Fruit fly (Drosophila melanogaster) whole organism, embryonic: ENCODE data around the gene mRpL10.
A peak's percentile ranks its signal among the peaks of the same experiment; 100 is the strongest.

Experiments used
- ATbp ChIP-seq: fragments of 200-800 bp; sonication (Bioruptor generic); optimal IDR thresholded peaks from 2 replicates; lab custom pipeline; 2017; ENCODE audit warnings: missing biosample characterization, mild to moderate bottlenecking, missing genetic modification characterization, missing genetic modification reagents
- Atf3 ChIP-seq: fragments of 200-800 bp; sonication (Bioruptor generic); optimal IDR thresholded peaks from 3 replicates; lab custom pipeline; 2016; ENCODE audit warnings: missing biosample characterization, missing genetic modification characterization
- CG10321 ChIP-seq: fragments of 200-800 bp; sonication (Bioruptor generic); IDR thresholded peaks from 2 replicates; pipeline ENCODE4 v1.3.6; 2022; ENCODE audit warnings: missing biosample characterization, missing genetic modification characterization
- CG12219 ChIP-seq: fragments of 200-800 bp; sonication (Bioruptor generic); optimal IDR thresholded peaks from 3 replicates; lab custom pipeline; 2018; ENCODE audit warnings: missing biosample characterization, mild to moderate bottlenecking, missing genetic modification characterization
- CG1233 ChIP-seq: fragments of 200-800 bp; sonication (Bioruptor generic); optimal IDR thresholded peaks from 4 replicates; lab custom pipeline; 2018; ENCODE audit warnings: missing biosample characterization, mild to moderate bottlenecking, missing genetic modification characterization
- CG12769 ChIP-seq: fragments of 200-800 bp; sonication (Bioruptor generic); optimal IDR thresholded peaks from 2 replicates; lab custom pipeline; 2019; ENCODE audit warnings: missing biosample characterization, mild to moderate bottlenecking, missing genetic modification characterization, moderate library complexity
- CG13296 ChIP-seq: fragments of 200-800 bp; sonication (Bioruptor generic); optimal IDR thresholded peaks from 3 replicates; lab custom pipeline; 2018; ENCODE audit warnings: missing biosample characterization, mild to moderate bottlenecking, missing genetic modification characterization
- CG13624 ChIP-seq: fragments of 200-800 bp; sonication (Bioruptor generic); optimal IDR thresholded peaks from 2 replicates; lab custom pipeline; 2016; ENCODE audit warnings: missing biosample characterization, missing genetic modification characterization
- CG16813 ChIP-seq: fragments of 200-800 bp; sonication (Bioruptor generic); IDR thresholded peaks from 3 replicates; pipeline ENCODE4 v1.3.6; 2022; ENCODE audit warnings: missing biosample characterization, missing genetic modification characterization; ENCODE audit not compliant: partially characterized antibody
- CG17829 ChIP-seq: fragments of 200-800 bp; optimal IDR thresholded peaks from 2 replicates; lab custom pipeline; 2019; ENCODE audit warnings: missing biosample characterization, mild to moderate bottlenecking, missing genetic modification characterization, moderate library complexity
- CG18619 ChIP-seq: fragments of 200-800 bp; sonication (Bioruptor generic); optimal IDR thresholded peaks from 3 replicates; lab custom pipeline; 2017; ENCODE audit warnings: missing biosample characterization, mild to moderate bottlenecking, missing genetic modification characterization
- CG18764 ChIP-seq: fragments of 200-800 bp; sonication (Bioruptor generic); optimal IDR thresholded peaks from 3 replicates; lab custom pipeline; 2016; ENCODE audit warnings: missing biosample characterization, missing genetic modification characterization
- CG4404 ChIP-seq: fragments of 200-800 bp; sonication (Bioruptor generic); IDR thresholded peaks from 2 replicates; pipeline ENCODE4 v1.3.6; 2022; ENCODE audit warnings: missing biosample characterization, missing genetic modification characterization
- CG4617 ChIP-seq: fragments of 200-800 bp; sonication (Bioruptor generic); optimal IDR thresholded peaks from 3 replicates; lab custom pipeline; 2016; ENCODE audit warnings: missing biosample characterization, missing genetic modification characterization, borderline replicate concordance
- CG6683 ChIP-seq: fragments of 200-800 bp; sonication (Bioruptor generic); optimal IDR thresholded peaks from 2 replicates; lab custom pipeline; 2017; ENCODE audit warnings: missing biosample characterization, mild to moderate bottlenecking, missing genetic modification characterization, missing genetic modification reagents
- CG7786 ChIP-seq: fragments of 200-800 bp; sonication (Bioruptor generic); optimal IDR thresholded peaks from 2 replicates; lab custom pipeline; 2016; ENCODE audit warnings: missing biosample characterization, missing genetic modification characterization
- CG9876 ChIP-seq: fragments of 200-800 bp; sonication (Bioruptor generic); optimal IDR thresholded peaks from 2 replicates; lab custom pipeline; 2016; ENCODE audit warnings: missing biosample characterization, missing genetic modification characterization
- Dad ChIP-seq: fragments of 200-800 bp; sonication (Bioruptor generic); optimal IDR thresholded peaks from 3 replicates; lab custom pipeline; 2016; ENCODE audit warnings: missing biosample characterization, missing genetic modification characterization
- Dip3 ChIP-seq: fragments of 200-800 bp; sonication (Bioruptor generic); optimal IDR thresholded peaks from 3 replicates; lab custom pipeline; 2016; ENCODE audit warnings: missing biosample characterization, missing genetic modification characterization
- Ets65A ChIP-seq: fragments of 200-800 bp; sonication (Bioruptor generic); peaks from one replicate; lab custom pipeline; 2016; ENCODE audit warnings: missing biosample characterization, missing genetic modification characterization
- H2.0 ChIP-seq: fragments of 200-800 bp; sonication (Bioruptor generic); IDR thresholded peaks from 2 replicates; pipeline ENCODE4 v1.3.6; 2022; ENCODE audit warnings: missing biosample characterization, missing genetic modification characterization
- HLH4C ChIP-seq: fragments of 200-800 bp; sonication (Bioruptor generic); IDR thresholded peaks from 3 replicates; pipeline ENCODE4 v1.3.6; 2022; ENCODE audit warnings: missing biosample characterization, missing genetic modification characterization; ENCODE audit not compliant: partially characterized antibody
- Hsf ChIP-seq: fragments of 200-800 bp; sonication (Bioruptor generic); optimal IDR thresholded peaks from 3 replicates; lab custom pipeline; 2016; ENCODE audit warnings: missing biosample characterization, missing genetic modification characterization
- Lpt ChIP-seq: fragments of >200 bp; optimal IDR thresholded peaks from 2 replicates; lab custom pipeline; 2018; ENCODE audit warnings: missing biosample characterization, missing genetic modification characterization
- Nf-YB ChIP-seq: fragments of 200-800 bp; sonication (Bioruptor generic); optimal IDR thresholded peaks from 3 replicates; lab custom pipeline; 2019; ENCODE audit warnings: missing biosample characterization, mild to moderate bottlenecking, missing genetic modification characterization, moderate library complexity
- Nf-YC ChIP-seq: fragments of 200-800 bp; optimal IDR thresholded peaks from 3 replicates; lab custom pipeline; 2019; ENCODE audit warnings: missing biosample characterization, mild to moderate bottlenecking, missing genetic modification characterization, moderate library complexity
- NfI ChIP-seq: fragments of 200-800 bp; sonication (Bioruptor generic); optimal IDR thresholded peaks from 3 replicates; lab custom pipeline; 2018; ENCODE audit warnings: missing biosample characterization, mild to moderate bottlenecking, missing genetic modification characterization, moderate library complexity
- Rfx ChIP-seq: fragments of 200-800 bp; sonication (Bioruptor generic); IDR thresholded peaks from 2 replicates; pipeline ENCODE4 v1.3.6; 2022; ENCODE audit warnings: missing biosample characterization, missing genetic modification characterization
- Rx ChIP-seq: fragments of 200-800 bp; sonication (Bioruptor generic); IDR thresholded peaks from 2 replicates; pipeline ENCODE4 v1.3.6; 2022; ENCODE audit warnings: missing biosample characterization, missing genetic modification characterization
- Side ChIP-seq: fragments of 200-800 bp; sonication (Bioruptor generic); optimal IDR thresholded peaks from 2 replicates; lab custom pipeline; 2016; ENCODE audit warnings: missing biosample characterization, missing genetic modification characterization
- Tbp ChIP-seq: fragments of >200 bp; optimal IDR thresholded peaks from 2 replicates; lab custom pipeline; 2018; ENCODE audit warnings: missing biosample characterization, missing genetic modification characterization
- Trl ChIP-seq, 3 experiments: fragments of >200 bp in 2 of 3; fragments of 200-800 bp in 1 of 3; sonication (Bioruptor generic) in 1 of 3; optimal IDR thresholded peaks; 2 replicates in 1 of 3; 3 replicates in 2 of 3; lab custom pipeline; 2016 to 2017; ENCODE audit warnings: missing biosample characterization in 1 of 3, missing genetic modification characterization in 1 of 3
- ap ChIP-seq: fragments of 200-800 bp; sonication (Bioruptor generic); IDR thresholded peaks from 2 replicates; pipeline ENCODE4 v1.3.6; 2022; ENCODE audit warnings: missing biosample characterization, missing genetic modification characterization
- caup ChIP-seq: fragments of 200-800 bp; sonication (Bioruptor generic); optimal IDR thresholded peaks from 3 replicates; lab custom pipeline; 2017; ENCODE audit warnings: missing biosample characterization, mild to moderate bottlenecking, missing genetic modification characterization, moderate library complexity; ENCODE audit not compliant: severe bottlenecking
- crol ChIP-seq: fragments of 200-800 bp; sonication (Bioruptor generic); IDR thresholded peaks from 2 replicates; pipeline ENCODE4 v1.3.6; 2022; ENCODE audit warnings: missing biosample characterization, missing genetic modification characterization
- fru ChIP-seq: fragments of >200 bp; optimal IDR thresholded peaks from 2 replicates; lab custom pipeline; 2017
- h ChIP-seq: fragments of >200 bp; optimal IDR thresholded peaks from 2 replicates; lab custom pipeline; 2017
- ham ChIP-seq: fragments of 200-800 bp; sonication (Bioruptor generic); IDR thresholded peaks from 2 replicates; pipeline ENCODE4 v1.3.6; 2022; ENCODE audit warnings: missing biosample characterization, missing genetic modification characterization
- inv ChIP-seq: fragments of 200-800 bp; sonication (Bioruptor generic); IDR thresholded peaks from 2 replicates; pipeline ENCODE4 v1.3.6; 2022; ENCODE audit warnings: missing biosample characterization, missing genetic modification characterization; ENCODE audit not compliant: partially characterized antibody
- knrl ChIP-seq: fragments of 200-800 bp; sonication (Bioruptor generic); IDR thresholded peaks from 3 replicates; pipeline ENCODE4 v1.3.6; 2022; ENCODE audit warnings: missing biosample characterization, missing genetic modification characterization; ENCODE audit not compliant: partially characterized antibody
- lola ChIP-seq, 3 experiments: fragments of >200 bp in 2 of 3; fragments of 200-800 bp in 1 of 3; sonication (Bioruptor generic) in 1 of 3; optimal IDR thresholded peaks; 2 replicates each; lab custom pipeline; 2017 to 2019; ENCODE audit warnings: missing biosample characterization in 3 of 3, missing genetic modification characterization in 3 of 3, mild to moderate bottlenecking in 1 of 3, moderate library complexity in 1 of 3
- nau ChIP-seq: fragments of 200-800 bp; sonication (Bioruptor generic); optimal IDR thresholded peaks from 3 replicates; lab custom pipeline; 2017; ENCODE audit warnings: missing biosample characterization, mild to moderate bottlenecking, missing genetic modification characterization, missing genetic modification reagents
- phol ChIP-seq: fragments of 200-800 bp; sonication (Bioruptor generic); optimal IDR thresholded peaks from 3 replicates; lab custom pipeline; 2018; ENCODE audit warnings: missing biosample characterization, mild to moderate bottlenecking, missing genetic modification characterization, moderate library complexity
- pum ChIP-seq: fragments of 200-800 bp; sonication (Bioruptor generic); optimal IDR thresholded peaks from 2 replicates; lab custom pipeline; 2016; ENCODE audit warnings: missing biosample characterization, missing genetic modification characterization
- shn ChIP-seq: fragments of 200-800 bp; sonication (Bioruptor generic); optimal IDR thresholded peaks from 3 replicates; lab custom pipeline; 2016; ENCODE audit warnings: missing biosample characterization, missing genetic modification characterization
- slou ChIP-seq: fragments of 200-800 bp; sonication (Bioruptor generic); optimal IDR thresholded peaks from 3 replicates; lab custom pipeline; 2016; ENCODE audit warnings: missing biosample characterization, missing genetic modification characterization
- sug ChIP-seq: fragments of 200-800 bp; optimal IDR thresholded peaks from 2 replicates; lab custom pipeline; 2019; ENCODE audit warnings: missing biosample characterization, mild to moderate bottlenecking, missing genetic modification characterization, moderate library complexity
- ttk ChIP-seq: fragments of 200-800 bp; sonication (Bioruptor generic); IDR thresholded peaks from 2 replicates; pipeline ENCODE4 v2.1.2; 2022; ENCODE audit warnings: missing biosample characterization, missing genetic modification characterization
- zen ChIP-seq: fragments of 200-800 bp; sonication (Bioruptor generic); optimal IDR thresholded peaks from 3 replicates; lab custom pipeline; 2018; ENCODE audit warnings: missing biosample characterization, mild to moderate bottlenecking, missing genetic modification characterization, moderate library complexity

The mRpL10 gene

DNA sequence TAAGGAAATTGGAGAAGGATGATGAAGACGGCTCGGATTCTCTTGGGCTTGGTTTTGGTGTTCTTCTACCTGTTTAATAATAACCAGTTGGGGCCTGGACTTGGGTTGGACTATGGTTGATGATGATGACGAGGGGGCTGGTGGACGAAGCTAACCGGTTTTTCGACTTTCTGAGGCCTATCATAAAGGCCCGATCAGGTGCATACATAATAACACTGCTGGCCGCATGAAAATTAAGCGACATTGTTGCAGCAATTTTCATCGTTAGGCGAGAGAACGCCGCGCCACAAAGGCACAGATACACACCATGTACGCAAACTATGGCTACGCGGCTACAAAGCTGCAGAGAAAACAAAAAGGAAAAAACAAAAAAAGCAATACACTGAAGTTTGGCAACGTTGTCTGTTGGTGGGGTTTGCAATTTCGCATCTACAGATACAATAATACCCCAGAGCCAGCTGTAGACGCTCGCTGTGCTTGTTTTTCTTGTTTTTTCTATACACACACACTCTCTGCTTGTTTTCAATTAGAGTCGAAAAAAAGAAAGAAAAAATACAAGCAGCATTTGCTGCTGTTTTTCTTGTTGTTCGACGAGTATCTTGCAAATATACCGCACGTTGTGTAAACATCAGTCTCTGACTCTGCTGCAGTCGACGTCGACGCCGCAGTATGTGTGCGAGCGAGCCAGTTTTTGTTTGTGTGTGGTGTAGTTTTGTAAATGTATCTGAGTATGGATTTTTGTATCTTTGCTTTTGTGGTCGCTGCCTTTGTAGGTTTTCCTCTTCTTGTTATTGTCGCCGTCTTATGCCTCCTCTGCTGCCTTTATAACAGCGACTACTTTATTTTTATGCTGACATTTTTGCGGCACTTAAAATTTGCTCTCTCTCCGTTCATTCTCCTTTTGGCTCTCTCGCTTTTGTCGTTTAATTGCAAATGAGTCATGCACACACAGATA lies 37.2 kb upstream of the mRpL10 start (continued):
- TF ChIP-seq CG18619 (GFP tag; lab: Kevin White, UChicago), result peak; percentile 81
- TF ChIP-seq sug (tag; lab: Kevin White, UChicago), result peak; percentile 85
- TF ChIP-seq Hsf (GFP tag; lab: Kevin White, UChicago), result peak; percentile 30
- no peak for TF ChIP-seq ttk (GFP tag; lab: Robert Waterston, UW)
- TF ChIP-seq CG18764 (GFP tag; lab: Kevin White, UChicago), result peak; percentile 43
- TF ChIP-seq ap (GFP tag; lab: Robert Waterston, UW), result no peak
- TF ChIP-seq zen, result peak; percentile 55
- no peak for TF ChIP-seq CG4617
- no peak for TF ChIP-seq ham (GFP tag; lab: Robert Waterston, UW)
- no peak for TF ChIP-seq crol (GFP tag; lab: Robert Waterston, UW)
- peak; percentile 32 to 84 for TF ChIP-seq Trl (optimal IDR thresholded peaks at IDR 0.05; lab: Kevin White, UChicago)
- TF ChIP-seq Trl (GFP tag; optimal IDR thresholded peaks at IDR 0.05; lab: Kevin White, UChicago), result peak; percentile 54
- peak; percentile 36 for TF ChIP-seq Nf-YB (GFP tag; lab: Kevin White, UChicago)
- TF ChIP-seq HLH4C (GFP tag; lab: Robert Waterston, UW), result no peak
- TF ChIP-seq shn (GFP tag; lab: Kevin White, UChicago), result peak; percentile 54
- TF ChIP-seq fru (lab: Kevin White, UChicago), result no peak
- TF ChIP-seq phol (tag; lab: Kevin White, UChicago), result no peak
- no peak for TF ChIP-seq Rfx (GFP tag; lab: Robert Waterston, UW)
- TF ChIP-seq CG7786 (GFP tag; lab: Kevin White, UChicago), result peak; percentile 72
- peak; percentile 72 for TF ChIP-seq CG13624
- peak; percentile 72 for TF ChIP-seq CG12219 (GFP tag; lab: Kevin White, UChicago)
- peak; percentile 81 for TF ChIP-seq ATbp (GFP tag; lab: Kevin White, UChicago)
- TF ChIP-seq Ets65A (GFP tag; lab: Kevin White, UChicago), result no peak
- peak; percentile 68 for TF ChIP-seq Nf-YC (tag; lab: Kevin White, UChicago)
- TF ChIP-seq Side, result peak; percentile 87
- no peak for TF ChIP-seq H2.0 (GFP tag; lab: Robert Waterston, UW)
- peak; percentile 21 for TF ChIP-seq pum (GFP tag; lab: Kevin White, UChicago)
- TF ChIP-seq CG10321, result no peak
- peak; percentile 63 for TF ChIP-seq CG12769 (tag; lab: Kevin White, UChicago)
- TF ChIP-seq caup (GFP tag; lab: Kevin White, UChicago), result peak; percentile 92
- TF ChIP-seq h (lab: Kevin White, UChicago), result no peak
- TF ChIP-seq CG17829 (tag; lab: Kevin White, UChicago), result peak; percentile 62
- peak; percentile 65 for TF ChIP-seq Dip3 (GFP tag; lab: Kevin White, UChicago)
- peak; percentile 2 for TF ChIP-seq Dad (GFP tag; lab: Kevin White, UChicago)
- TF ChIP-seq CG6683 (GFP tag; lab: Kevin White, UChicago), result peak; percentile 90
- peak; percentile 23 for TF ChIP-seq slou (GFP tag; lab: Kevin White, UChicago)
- TF ChIP-seq CG16813 (GFP tag; lab: Robert Waterston, UW), result no peak
- TF ChIP-seq Lpt, result peak; percentile 27
- TF ChIP-seq lola (GFP tag; optimal IDR thresholded peaks at IDR 0.05; lab: Kevin White, UChicago), result peak in 1 of 3 experiments; percentile 34
- TF ChIP-seq nau (GFP tag; lab: Kevin White, UChicago), result peak; percentile 91
- TF ChIP-seq CG4404 (GFP tag; lab: Robert Waterston, UW), result no peak
- TF ChIP-seq Atf3 (GFP tag; lab: Kevin White, UChicago), result peak; percentile 27
- peak; percentile 96 for TF ChIP-seq CG13296
- no peak for TF ChIP-seq CG9876 (GFP tag; lab: Kevin White, UChicago)
- peak; percentile 68 for TF ChIP-seq NfI
- TF ChIP-seq inv (GFP tag; lab: Robert Waterston, UW), result no peak
- no peak for TF ChIP-seq Rx (GFP tag; lab: Robert Waterston, UW)
- TF ChIP-seq CG1233 (GFP tag; lab: Kevin White, UChicago), result peak; percentile 78
- no peak for TF ChIP-seq knrl (GFP tag; lab: Robert Waterston, UW)
- TF ChIP-seq Tbp (GFP tag; lab: Kevin White, UChicago), result no peak
